Worm (Caenorhabditis elegans) whole organism, mixed stage, embryonic: Measurements from ENCODE around the gene T13C5.10.

Source experiments
- bed-3 ChIP-seq: fragments of 200-800 bp; sonication (Bioruptor generic); optimal IDR thresholded peaks from 3 replicates; lab custom pipeline; 2018; ENCODE audit warnings: mild to moderate bottlenecking, missing genetic modification characterization, moderate library complexity, missing compliant biosample characterization
- blmp-1 ChIP-seq: fragments of 150-350 bp; optimal IDR thresholded peaks from 2 replicates; lab custom pipeline; 2014; ENCODE audit warnings: missing biosample characterization, missing genetic modification characterization
- ceh-83 ChIP-seq: fragments of 200-800 bp; sonication (Bioruptor generic); optimal IDR thresholded peaks from 2 replicates; lab custom pipeline; 2018; ENCODE audit warnings: mild to moderate bottlenecking, missing genetic modification characterization, missing compliant biosample characterization
- elt-1 ChIP-seq: sonication (generic microtip); optimal IDR thresholded peaks from 2 replicates; lab custom pipeline; 2017; ENCODE audit warnings: missing genetic modification characterization, mild to moderate bottlenecking, missing compliant biosample characterization, antibody characterized with exemption, moderate library complexity, borderline replicate concordance; ENCODE audit not compliant: insufficient read depth
- elt-3 ChIP-seq: fragments of 150-350 bp; optimal IDR thresholded peaks from 2 replicates; lab custom pipeline; 2014; ENCODE audit warnings: missing biosample characterization, missing genetic modification characterization
- lin-13 ChIP-seq: fragments of 150-350 bp; optimal IDR thresholded peaks from 2 replicates; lab custom pipeline; 2014; ENCODE audit warnings: missing biosample characterization, missing genetic modification characterization
- nhr-28 ChIP-seq: fragments of 150-350 bp; optimal IDR thresholded peaks from 2 replicates; lab custom pipeline; 2014; ENCODE audit warnings: missing biosample characterization, missing genetic modification characterization
- pha-4 ChIP-seq: fragments of 150-350 bp; optimal IDR thresholded peaks from 2 replicates; lab custom pipeline; 2018; ENCODE audit warnings: missing biosample characterization, missing genetic modification reagents, missing genetic modification characterization
- snpc-4 ChIP-seq: fragments of 150-350 bp; optimal IDR thresholded peaks from 2 replicates; lab custom pipeline; 2014; ENCODE audit warnings: missing biosample characterization, missing genetic modification characterization
- unc-62 ChIP-seq: fragments of 150-350 bp; optimal IDR thresholded peaks from 2 replicates; lab custom pipeline; 2014; ENCODE audit warnings: missing biosample characterization, missing genetic modification reagents, missing genetic modification characterization
- ztf-11 ChIP-seq: fragments of 150-350 bp; optimal IDR thresholded peaks from 2 replicates; lab custom pipeline; 2014; ENCODE audit warnings: missing biosample characterization, missing genetic modification characterization

DNA sequence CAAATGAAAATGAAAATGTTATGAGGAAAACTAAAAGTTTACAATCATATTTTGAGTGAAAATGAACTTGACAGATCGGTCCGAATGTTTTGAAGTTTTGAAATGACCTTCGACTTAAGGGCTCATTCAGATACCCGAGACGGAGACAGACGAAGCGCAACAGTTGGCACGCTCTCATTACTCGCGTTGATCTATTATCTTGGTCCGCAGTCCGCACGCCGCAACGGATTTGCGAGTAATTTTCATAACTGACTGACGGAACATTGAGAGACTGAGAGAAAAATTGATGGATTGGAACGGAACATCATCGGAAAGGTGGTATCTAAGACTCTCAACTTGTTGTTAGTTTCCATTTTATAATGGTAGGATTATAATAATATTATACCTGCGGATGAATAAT lies 42.0 kb upstream of the T13C5.10 start:
- TF ChIP-seq elt-3 (tag; lab: Kevin White, UChicago) = no peak
- TF ChIP-seq unc-62 (GFP tag; lab: Kevin White, UChicago) = peak; percentile 81
- TF ChIP-seq pha-4 (tag; lab: Kevin White, UChicago) = no peak
- no peak for TF ChIP-seq blmp-1 (tag; lab: Kevin White, UChicago)
- no peak for TF ChIP-seq elt-1 (tag; lab: Kevin White, UChicago)
- TF ChIP-seq snpc-4 (tag; lab: Kevin White, UChicago) = no peak
- no peak for TF ChIP-seq ztf-11 (tag; lab: Kevin White, UChicago)
- no peak for TF ChIP-seq nhr-28 (tag; lab: Kevin White, UChicago)
- no peak for TF ChIP-seq bed-3
- TF ChIP-seq lin-13 = no peak
- no peak for TF ChIP-seq ceh-83
